Worm (Caenorhabditis elegans) whole organism, L3 larva: ENCODE data around the gene gsnl-1.

Experiments
- R02D3.7 ChIP-seq: fragments of 150-350 bp; optimal IDR thresholded peaks from 2 replicates; lab custom pipeline; 2014; ENCODE audit warnings: missing biosample characterization, missing genetic modification characterization
- ceh-82 ChIP-seq: fragments of 150-350 bp; optimal IDR thresholded peaks from 2 replicates; lab custom pipeline; 2014; ENCODE audit warnings: missing biosample characterization, missing genetic modification characterization
- ceh-9 ChIP-seq: sonication (generic microtip); optimal IDR thresholded peaks from 2 replicates; lab custom pipeline; 2018; ENCODE audit warnings: missing biosample characterization, missing genetic modification characterization
- egl-27 ChIP-seq: sonication (generic microtip); optimal IDR thresholded peaks from 4 replicates; lab custom pipeline; 2017; ENCODE audit warnings: missing biosample characterization, missing genetic modification reagents, missing genetic modification characterization
- elt-1 ChIP-seq: fragments of 150-350 bp; optimal IDR thresholded peaks from 2 replicates; lab custom pipeline; 2014; ENCODE audit warnings: missing biosample characterization, missing genetic modification characterization
- elt-2 ChIP-seq: sonication (generic microtip); optimal IDR thresholded peaks from 2 replicates; lab custom pipeline; 2016; ENCODE audit warnings: missing genetic modification reagents, mild to moderate bottlenecking, missing genetic modification characterization, missing compliant biosample characterization
- fkh-10 ChIP-seq: sonication (generic microtip); optimal IDR thresholded peaks from 2 replicates; lab custom pipeline; 2017; ENCODE audit warnings: missing biosample characterization, missing genetic modification reagents, missing genetic modification characterization
- fkh-2 ChIP-seq: fragments of 150-350 bp; optimal IDR thresholded peaks from 2 replicates; lab custom pipeline; 2014; ENCODE audit warnings: missing biosample characterization, missing genetic modification reagents, missing genetic modification characterization
- hmg-11 ChIP-seq: sonication (generic microtip); optimal IDR thresholded peaks from 2 replicates; lab custom pipeline; 2016; ENCODE audit warnings: missing genetic modification characterization, missing compliant biosample characterization
- jun-1 ChIP-seq: fragments of 150-350 bp; optimal IDR thresholded peaks from 2 replicates; lab custom pipeline; 2014; ENCODE audit warnings: missing biosample characterization, missing genetic modification reagents, missing genetic modification characterization
- lin-15B ChIP-seq: fragments of 150-350 bp; optimal IDR thresholded peaks from 2 replicates; lab custom pipeline; 2014; ENCODE audit warnings: missing biosample characterization, missing genetic modification characterization
- lin-39 ChIP-seq: fragments of 150-350 bp; optimal IDR thresholded peaks from 2 replicates; lab custom pipeline; 2018; ENCODE audit warnings: missing biosample characterization, missing genetic modification reagents, missing genetic modification characterization
- lsy-12 ChIP-seq: sonication (generic microtip); optimal IDR thresholded peaks from 2 replicates; lab custom pipeline; 2016; ENCODE audit warnings: mild to moderate bottlenecking, missing genetic modification characterization, missing compliant biosample characterization
- mdl-1 ChIP-seq: fragments of 150-350 bp; optimal IDR thresholded peaks from 2 replicates; lab custom pipeline; 2014; ENCODE audit warnings: missing biosample characterization, missing genetic modification characterization
- nfya-1 ChIP-seq: sonication (generic microtip); optimal IDR thresholded peaks from 2 replicates; lab custom pipeline; 2017; ENCODE audit warnings: missing genetic modification characterization, mild to moderate bottlenecking, missing compliant biosample characterization, antibody characterized with exemption, moderate library complexity; ENCODE audit not compliant: insufficient read depth
- nhr-11 ChIP-seq: fragments of 150-350 bp; optimal IDR thresholded peaks from 2 replicates; lab custom pipeline; 2014; ENCODE audit warnings: missing biosample characterization, missing genetic modification characterization
- nhr-12 ChIP-seq: fragments of 150-350 bp; optimal IDR thresholded peaks from 2 replicates; lab custom pipeline; 2014; ENCODE audit warnings: missing biosample characterization, missing genetic modification characterization
- nhr-23 ChIP-seq: fragments of 150-350 bp; optimal IDR thresholded peaks from 2 replicates; lab custom pipeline; 2014; ENCODE audit warnings: missing biosample characterization, missing genetic modification reagents, missing genetic modification characterization
- nhr-237 ChIP-seq: fragments of 150-350 bp; optimal IDR thresholded peaks from 2 replicates; lab custom pipeline; 2014; ENCODE audit warnings: missing biosample characterization, missing genetic modification characterization
- nhr-25 ChIP-seq: sonication (generic microtip); optimal IDR thresholded peaks from 2 replicates; lab custom pipeline; 2017; ENCODE audit warnings: missing biosample characterization, missing genetic modification characterization
- nhr-28 ChIP-seq: fragments of 150-350 bp; optimal IDR thresholded peaks from 2 replicates; lab custom pipeline; 2014; ENCODE audit warnings: missing biosample characterization, missing genetic modification characterization
- nhr-77 ChIP-seq: fragments of 150-350 bp; optimal IDR thresholded peaks from 2 replicates; lab custom pipeline; 2014; ENCODE audit warnings: missing biosample characterization, missing genetic modification characterization
- pha-4 ChIP-seq: fragments of 150-350 bp; optimal IDR thresholded peaks from 2 replicates; lab custom pipeline; 2014; ENCODE audit warnings: missing biosample characterization, missing genetic modification reagents, missing genetic modification characterization
- pqm-1 ChIP-seq: fragments of 150-350 bp; optimal IDR thresholded peaks from 2 replicates; lab custom pipeline; 2017; ENCODE audit warnings: missing biosample characterization, missing genetic modification characterization, inconsistent platforms
- skn-1 ChIP-seq: fragments of 150-350 bp; optimal IDR thresholded peaks from 2 replicates; lab custom pipeline; 2014; ENCODE audit warnings: missing biosample characterization, missing genetic modification characterization
- snpc-4 ChIP-seq: fragments of 150-350 bp; optimal IDR thresholded peaks from 2 replicates; lab custom pipeline; 2014; ENCODE audit warnings: missing biosample characterization, missing genetic modification characterization
- tbx-2 ChIP-seq: sonication (generic microtip); optimal IDR thresholded peaks from 2 replicates; lab custom pipeline; 2016; ENCODE audit warnings: mild to moderate bottlenecking, missing genetic modification characterization, missing compliant biosample characterization
- unc-39 ChIP-seq: sonication (generic microtip); optimal IDR thresholded peaks from 4 replicates; lab custom pipeline; 2017; ENCODE audit warnings: missing biosample characterization, missing genetic modification characterization
- unc-62 ChIP-seq: fragments of 150-350 bp; sonication (generic microtip); optimal IDR thresholded peaks from 4 replicates; lab custom pipeline; 2014; ENCODE audit warnings: missing biosample characterization, missing genetic modification reagents, missing genetic modification characterization
- zag-1 ChIP-seq: fragments of 150-350 bp; optimal IDR thresholded peaks from 2 replicates; lab custom pipeline; 2014; ENCODE audit warnings: missing biosample characterization, missing genetic modification characterization
- ztf-11 ChIP-seq: fragments of 150-350 bp; optimal IDR thresholded peaks from 2 replicates; lab custom pipeline; 2014; ENCODE audit warnings: missing biosample characterization, missing genetic modification characterization
- ztf-4 ChIP-seq: fragments of 150-350 bp; optimal IDR thresholded peaks from 2 replicates; lab custom pipeline; 2014; ENCODE audit warnings: missing biosample characterization, missing genetic modification characterization

The gsnl-1 gene

DNA sequence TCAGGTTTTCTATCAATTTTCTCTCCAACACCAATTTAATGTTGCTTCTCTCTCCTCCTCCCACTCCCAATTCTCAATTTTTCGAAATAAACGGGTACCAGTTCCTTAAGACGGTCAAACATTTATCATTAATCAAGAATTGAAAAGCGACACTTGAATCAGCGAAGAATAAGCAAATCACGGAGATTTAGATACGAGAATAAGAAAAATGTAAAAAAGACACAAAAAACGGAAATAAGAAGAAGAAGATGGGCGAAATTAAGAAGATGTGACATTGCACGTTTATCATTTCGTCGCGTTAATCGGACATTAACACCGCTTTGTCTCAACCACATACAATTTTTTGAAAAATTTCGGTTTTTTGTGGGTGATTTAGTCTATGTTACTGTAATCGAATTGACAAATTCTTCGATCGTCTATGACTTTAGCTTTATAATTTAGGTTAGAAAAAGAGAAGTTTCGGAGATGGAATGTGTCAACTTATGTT, 7.7 kb downstream of the gsnl-1 start, which contains the start of gene haao-1:
TSS of gene haao-1 (plus strand) at position 437 of the 487 bp plus-strand sequence.
- TF ChIP-seq hmg-11 (tag; lab: Kevin White, UChicago) (no peak), nhr-23 (tag; lab: Kevin White, UChicago) (peak; percentile 41), nhr-77 (tag; lab: Kevin White, UChicago) (no peak), ceh-9 (no peak), skn-1 (no peak), nhr-28 (tag; lab: Kevin White, UChicago) (no peak), unc-62 (GFP tag; lab: Kevin White, UChicago) (no peak), nhr-25 (peak; percentile 49)

DNA sequence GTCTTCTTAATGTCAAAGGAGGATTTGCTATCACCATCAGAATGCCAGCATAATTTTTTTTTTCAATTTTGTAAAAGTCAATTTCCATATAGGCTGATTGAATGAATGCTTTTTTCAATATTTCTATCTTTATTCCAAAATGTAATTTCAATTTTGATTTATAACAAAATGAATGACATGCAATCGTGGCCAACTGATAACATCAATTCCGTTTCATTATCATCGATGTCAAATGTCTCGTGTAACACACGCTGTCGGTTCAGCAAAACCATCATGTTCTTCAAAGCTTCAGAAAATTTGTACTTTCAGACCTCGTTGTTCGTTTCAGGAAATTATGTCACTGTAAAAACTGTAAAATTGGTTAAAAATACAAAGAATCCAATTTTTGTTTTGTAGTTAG, 10.1 kb downstream of the gsnl-1 start:
- TF ChIP-seq pqm-1 (tag; lab: Kevin White, UChicago) (peak; percentile 80), egl-27 (no peak), nhr-12 (tag; lab: Kevin White, UChicago) (no peak), mdl-1 (no peak), elt-1 (tag; lab: Kevin White, UChicago) (no peak), zag-1 (tag; lab: Kevin White, UChicago) (no peak), elt-2 (tag; lab: Kevin White, UChicago) (peak; percentile 82), ceh-82 (no peak), R02D3.7 (tag; lab: Kevin White, UChicago) (no peak), tbx-2 (tag; lab: Kevin White, UChicago) (no peak)

DNA sequence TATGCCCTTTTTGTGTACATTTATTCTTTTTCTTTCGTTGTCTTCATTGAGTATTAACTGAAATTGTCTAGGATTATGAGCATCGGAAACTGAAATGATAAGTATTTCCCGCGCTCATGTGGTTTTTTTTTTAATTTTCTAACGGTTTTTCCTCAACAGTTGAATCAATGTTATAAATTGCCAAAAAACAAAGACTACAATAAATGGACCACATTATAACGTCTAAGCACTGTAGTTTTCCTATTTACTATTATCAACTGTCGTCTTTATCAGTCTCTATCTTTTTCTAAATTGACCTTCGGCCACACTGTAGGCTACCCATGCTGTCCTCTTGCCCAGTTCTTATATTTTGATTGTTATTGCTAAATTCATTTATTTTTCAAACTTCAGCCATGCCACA, 10.9 kb downstream of the gsnl-1 start, which contains the start of gene acs-14:
TSS of gene acs-14 (plus strand) at position 391 of the 400 bp plus-strand sequence.
- no peak for TF ChIP-seq ceh-9
- peak; percentile 1 for TF ChIP-seq pha-4 (tag; lab: Kevin White, UChicago)
- TF ChIP-seq nhr-25: no peak
- TF ChIP-seq hmg-11 (tag; lab: Kevin White, UChicago): no peak
- peak; percentile 67 for TF ChIP-seq elt-2 (tag; lab: Kevin White, UChicago)
- no peak for TF ChIP-seq lsy-12 (tag; lab: Kevin White, UChicago)

DNA sequence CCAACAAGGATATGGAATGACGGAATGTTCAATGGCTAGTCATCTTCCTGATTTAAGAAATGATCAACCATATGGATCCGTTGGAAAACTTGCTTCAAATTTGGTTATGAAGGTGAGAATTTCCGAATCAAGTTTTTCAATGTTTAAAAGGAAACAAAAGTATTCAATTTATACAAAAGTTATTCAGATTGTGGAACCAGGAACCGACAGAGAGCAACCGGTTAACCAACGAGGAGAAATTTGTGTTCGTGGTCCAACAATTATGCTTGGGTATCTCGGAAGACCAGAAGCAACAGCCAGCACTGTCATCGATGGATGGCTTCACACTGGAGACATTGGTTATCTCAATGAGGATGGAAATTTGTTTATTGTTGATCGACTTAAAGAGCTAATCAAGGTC, 12.8 kb downstream of the gsnl-1 start:
- TF ChIP-seq tbx-2 (tag; lab: Kevin White, UChicago) (no peak), nhr-237 (tag; lab: Kevin White, UChicago) (no peak), unc-62 (GFP tag; lab: Kevin White, UChicago) (no peak), fkh-2 (tag; lab: Kevin White, UChicago) (no peak), ztf-11 (tag; lab: Kevin White, UChicago) (no peak), ztf-4 (tag; lab: Kevin White, UChicago) (no peak), elt-2 (tag; lab: Kevin White, UChicago) (no peak), elt-1 (tag; lab: Kevin White, UChicago) (no peak), lin-39 (no peak)
- TF ChIP-seq, all 47 proteins: peak for 0

DNA sequence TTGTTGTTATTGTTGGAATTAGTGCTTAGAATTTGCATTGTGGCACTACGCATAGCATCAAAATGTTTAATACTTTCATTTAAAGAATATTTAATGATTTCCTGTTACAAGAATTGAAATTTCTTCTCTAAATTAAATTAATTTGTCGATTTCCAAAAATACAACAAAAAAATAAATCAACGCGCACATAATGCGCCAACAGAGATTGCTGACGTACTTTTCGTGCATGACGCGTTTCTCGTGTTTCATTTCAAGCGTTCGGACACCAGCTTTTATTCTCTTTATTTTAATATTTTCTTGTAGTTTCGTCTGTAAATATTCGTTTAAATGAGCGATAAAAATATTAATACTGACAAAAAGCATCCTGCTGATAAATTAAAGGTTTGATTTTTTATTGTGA, 16.7 kb downstream of the gsnl-1 start, which contains the start of gene eif-2Bdelta:
TSS of gene eif-2Bdelta (plus strand) at position 235 of the 400 bp plus-strand sequence.
- TF ChIP-seq tbx-2 (tag; lab: Kevin White, UChicago) (no peak), nfya-1 (tag; lab: Kevin White, UChicago) (peak; percentile 45), fkh-10 (GFP tag; lab: Kevin White, UChicago) (peak; percentile 23), pha-4 (tag; lab: Kevin White, UChicago) (peak; percentile 73), jun-1 (tag; lab: Kevin White, UChicago) (peak; percentile 14), lin-15B (tag; lab: Kevin White, UChicago) (peak; percentile 30), elt-2 (tag; lab: Kevin White, UChicago) (peak; percentile 7), egl-27 (no peak), nhr-23 (tag; lab: Kevin White, UChicago) (peak; percentile 20), hmg-11 (tag; lab: Kevin White, UChicago) (peak; percentile 28), snpc-4 (tag; lab: Kevin White, UChicago) (peak; percentile 46), nhr-11 (tag; lab: Kevin White, UChicago) (no peak), unc-39 (tag; lab: Kevin White, UChicago) (no peak), elt-1 (tag; lab: Kevin White, UChicago) (no peak)
